Worm (Caenorhabditis elegans): ENCODE data around the gene rga-3.

The rga-3 gene

ce11 chrV:5769999-5770398 is 52.3 kb downstream of the rga-3 start:
- TF ChIP-seq ceh-82 (tag; optimal IDR thresholded peaks at IDR 0.05), result no peak
- no peak for TF ChIP-seq hlh-17 (GFP tag; optimal IDR thresholded peaks at IDR 0.05; ENCODE audit: borderline replicate concordance)
- no peak for TF ChIP-seq C16A3.4 (tag; optimal IDR thresholded peaks at IDR 0.05)
- peak; percentile 74 for TF ChIP-seq nhr-85 (tag)
- no peak for TF ChIP-seq lsy-2 (tag; optimal IDR thresholded peaks at IDR 0.05)
- peak; percentile 49 for TF ChIP-seq nhr-19 (GFP tag; conservative IDR thresholded peaks at IDR 0.05)
- TF ChIP-seq lin-14 (GFP tag; optimal IDR thresholded peaks at IDR 0.05), result peak; percentile 25

- no peak for TF ChIP-seq ztf-4 (tag; optimal IDR thresholded peaks at IDR 0.05)
- no peak for TF ChIP-seq ets-5 (GFP tag; IDR thresholded peaks at IDR 0.05)
- no peak for TF ChIP-seq ceh-82 (tag; optimal IDR thresholded peaks at IDR 0.05)
- no peak for TF ChIP-seq lin-15B (tag; optimal IDR thresholded peaks at IDR 0.05)
- no peak for TF ChIP-seq nhr-47 (tag; optimal IDR thresholded peaks at IDR 0.05)
- TF ChIP-seq nhr-19 (GFP tag; conservative IDR thresholded peaks at IDR 0.05), result no peak
- TF ChIP-seq dsc-1 (tag; optimal IDR thresholded peaks at IDR 0.05), result no peak
- no peak for TF ChIP-seq isw-1 (GFP tag; IDR thresholded peaks at IDR 0.05)
- no peak for TF ChIP-seq lin-35 (GFP tag; optimal IDR thresholded peaks at IDR 0.05)
- TF ChIP-seq ces-1 (GFP tag; optimal IDR thresholded peaks at IDR 0.05), result no peak
- no peak for TF ChIP-seq hlh-17 (GFP tag; optimal IDR thresholded peaks at IDR 0.05; ENCODE audit: borderline replicate concordance)
- no peak for TF ChIP-seq fkh-8 (tag; optimal IDR thresholded peaks at IDR 0.05)
- TF ChIP-seq nhr-12 (tag; optimal IDR thresholded peaks at IDR 0.05), result no peak
- no peak for TF ChIP-seq elt-3 (tag; optimal IDR thresholded peaks at IDR 0.05)
- TF ChIP-seq C04F5.9 (tag; optimal IDR thresholded peaks at IDR 0.05), result no peak
- no peak for TF ChIP-seq mdl-1 (tag; optimal IDR thresholded peaks at IDR 0.05)
Observed at ce11 chrV:5771627-5772026, 53.9 kb downstream of the rga-3 start, which contains the start of gene F44E7.3. TSS of gene F44E7.3 (plus strand) at chrV:5771945.

All from whole organism, L1 larva.